Fruit fly (Drosophila melanogaster) whole organism, larva: Measurements from ENCODE around the gene Obp99d.

Experiments used
- noc ChIP-seq: fragments of 200-800 bp; sonication (Bioruptor generic); optimal IDR thresholded peaks from 3 replicates; lab custom pipeline; 2019; ENCODE audit warnings: missing biosample characterization, mild to moderate bottlenecking, missing genetic modification characterization, moderate library complexity

The Obp99d gene

dm6 chr3R:29697841-29698240, 16.5 kb upstream of the Obp99d start:
- no peak for TF ChIP-seq noc (tag; lab: Kevin White, UChicago)

dm6 chr3R:29699220-29699619, 15.1 kb upstream of the Obp99d start:
- TF ChIP-seq noc (tag; lab: Kevin White, UChicago), result no peak

- no peak for TF ChIP-seq noc (tag; lab: Kevin White, UChicago)
Observed at dm6 chr3R:29701739-29702138, 12.6 kb upstream of the Obp99d start.

- TF ChIP-seq noc (tag; lab: Kevin White, UChicago), result no peak
Observed at dm6 chr3R:29704557-29704956, 9.7 kb upstream of the Obp99d start.

dm6 chr3R:29705789-29706303, 8.5 kb upstream of the Obp99d start:
- no peak for TF ChIP-seq noc (tag; lab: Kevin White, UChicago)

- TF ChIP-seq noc (tag; lab: Kevin White, UChicago), result no peak
Observed at dm6 chr3R:29707258-29707657, 7.0 kb upstream of the Obp99d start.

dm6 chr3R:29708322-29708721, 6.0 kb upstream of the Obp99d start:
- TF ChIP-seq noc (tag; lab: Kevin White, UChicago), result no peak

dm6 chr3R:29711434-29711833, 2.9 kb upstream of the Obp99d start:
- no peak for TF ChIP-seq noc (tag; lab: Kevin White, UChicago)

dm6 chr3R:29715277-29715676, 972 bp downstream of the Obp99d start, which contains the start of gene Dup99B:
Dup99B (minus strand) TSS chr3R:29715377.
- TF ChIP-seq noc (tag; lab: Kevin White, UChicago), result no peak

dm6 chr3R:29716043-29716781, 1.9 kb downstream of the Obp99d start:
- TF ChIP-seq noc (tag; lab: Kevin White, UChicago), result no peak

- TF ChIP-seq noc (tag; lab: Kevin White, UChicago), result no peak
Observed at dm6 chr3R:29716782-29717317, 2.5 kb downstream of the Obp99d start, which contains the start of gene Obp99b. Obp99b (minus strand) TSS chr3R:29716896.

- no peak for TF ChIP-seq noc (tag; lab: Kevin White, UChicago)
Observed at dm6 chr3R:29717519-29717918, 3.2 kb downstream of the Obp99d start.

dm6 chr3R:29718363-29718762, 4.1 kb downstream of the Obp99d start, which contains the start of gene CG15506:
CG15506 (plus strand) TSS chr3R:29718663.
- no peak for TF ChIP-seq noc (tag; lab: Kevin White, UChicago)

- TF ChIP-seq noc (tag; lab: Kevin White, UChicago), result no peak
Observed at dm6 chr3R:29722238-29722637, 7.9 kb downstream of the Obp99d start, which contains the start of gene CG34296. CG34296 (plus strand) TSS chr3R:29722538.

- TF ChIP-seq noc (tag; lab: Kevin White, UChicago), result no peak
Observed at dm6 chr3R:29723048-29723656, 8.8 kb downstream of the Obp99d start, which contains the start of gene Pcd. Pcd (plus strand) TSS chr3R:29723163.

dm6 chr3R:29724745-29725144, 10.4 kb downstream of the Obp99d start, which contains the start of the genes Naa40 and CG18731:
Naa40 (minus strand) TSS chr3R:29724950.
CG18731 (plus strand) TSS chr3R:29725027.
- TF ChIP-seq noc (tag; lab: Kevin White, UChicago), result no peak
